Fruit fly (Drosophila melanogaster): ENCODE measurements around the gene ATPsynGL.

The ATPsynGL gene

dm6 chr2L:7746975-7747374, at the start of gene ATPsynGL:
Gene ATPsynGL, plus strand, starts transcription at chr2L:7747275.
- no peak for TF ChIP-seq ci (GFP tag; IDR thresholded peaks at IDR 0.05)
- no peak for TF ChIP-seq ham (GFP tag; IDR thresholded peaks at IDR 0.05)
- no peak for TF ChIP-seq Nf-YB (GFP tag; optimal IDR thresholded peaks at IDR 0.05)
- no peak for TF ChIP-seq CG10462 (GFP tag; optimal IDR thresholded peaks at IDR 0.05)
- no peak for TF ChIP-seq CG3065 (GFP tag; optimal IDR thresholded peaks at IDR 0.05)
- TF ChIP-seq CG11560 (tag; IDR thresholded peaks at IDR 0.05): no peak
- TF ChIP-seq Oaz (GFP tag; IDR thresholded peaks at IDR 0.05): no peak

dm6 chr2L:7701417-7701816, 45.7 kb upstream of the ATPsynGL start, which contains the start of gene Tep2:
Gene Tep2, minus strand, starts transcription at chr2L:7701601.
- TF ChIP-seq CG1647 (GFP tag; optimal IDR thresholded peaks at IDR 0.05) (no peak), CG5245 (GFP tag; optimal IDR thresholded peaks at IDR 0.05) (no peak), sd (tag; optimal IDR thresholded peaks at IDR 0.05) (peak; percentile 87), oc (tag; optimal IDR thresholded peaks at IDR 0.05) (no peak), bigmax (GFP tag; optimal IDR thresholded peaks at IDR 0.05) (no peak), grau (tag; optimal IDR thresholded peaks at IDR 0.05) (no peak), Trl (optimal IDR thresholded peaks at IDR 0.05) (peak; percentile 58 to 69), Trl (GFP tag; optimal IDR thresholded peaks at IDR 0.05) (no peak), Hmx (GFP tag; optimal IDR thresholded peaks at IDR 0.05) (no peak), B-H2 (GFP tag; optimal IDR thresholded peaks at IDR 0.05) (no peak), CG34224 (GFP tag; IDR thresholded peaks at IDR 0.05; ENCODE audit: partially characterized antibody) (0 out of 3 replicates have a peak, but pooled peaks have one; percentile 11), D19B (GFP tag; optimal IDR thresholded peaks at IDR 0.05) (no peak), btn (GFP tag; optimal IDR thresholded peaks at IDR 0.05) (no peak), lab (GFP tag; optimal IDR thresholded peaks at IDR 0.05) (no peak), Jarid2 (GFP tag; optimal IDR thresholded peaks at IDR 0.05) (peak; percentile 83), CG18619 (GFP tag; optimal IDR thresholded peaks at IDR 0.05) (no peak), grn (GFP tag; optimal IDR thresholded peaks at IDR 0.05) (peak; percentile 47), CG8359 (GFP tag; optimal IDR thresholded peaks at IDR 0.05; ENCODE audit: borderline replicate concordance) (peak; percentile 23), CkIIα-i1 (GFP tag; IDR thresholded peaks at IDR 0.05) (no peak), CG12769 (tag; optimal IDR thresholded peaks at IDR 0.05) (peak; percentile 42), ci (GFP tag; IDR thresholded peaks at IDR 0.05) (peak; percentile 56; the same call in 2 of the 3 replicates), nerfin-1 (tag; optimal IDR thresholded peaks at IDR 0.05) (no peak), rib (GFP tag; IDR thresholded peaks at IDR 0.05) (0 out of 2 replicates have a peak, but pooled peaks have one; percentile 25), CG7271 (tag; optimal IDR thresholded peaks at IDR 0.05) (no peak), Optix (GFP tag; IDR thresholded peaks at IDR 0.05) (no peak), gcm2 (GFP tag; optimal IDR thresholded peaks at IDR 0.05) (no peak), Stat92E (GFP tag; optimal IDR thresholded peaks at IDR 0.05) (peak in 1 of 3 experiments; percentile 34), kah (GFP tag; optimal IDR thresholded peaks at IDR 0.05) (no peak), bbx (GFP tag; IDR thresholded peaks at IDR 0.05; ENCODE audit: partially characterized antibody) (peak; percentile 38; the same call in 1 of the 2 replicates), CG2199 (GFP tag; IDR thresholded peaks at IDR 0.05) (no peak)

- peak; percentile 35 for TF ChIP-seq Hmr (GFP tag; optimal IDR thresholded peaks at IDR 0.05)
- no peak for TF ChIP-seq esg (GFP tag; conservative IDR thresholded peaks at IDR 0.05)
- TF ChIP-seq CG4707 (GFP tag; optimal IDR thresholded peaks at IDR 0.05): no peak
- TF ChIP-seq pita (GFP tag; optimal IDR thresholded peaks at IDR 0.05): peak; percentile 32
- peak; percentile 35; the same call in 1 of the 3 replicates for TF ChIP-seq ci (GFP tag; IDR thresholded peaks at IDR 0.05)
- TF ChIP-seq sug (tag; optimal IDR thresholded peaks at IDR 0.05): peak; percentile 6
- peak; percentile 10 for TF ChIP-seq HmgZ (tag; optimal IDR thresholded peaks at IDR 0.05)
- TF ChIP-seq Antp (GFP tag; optimal IDR thresholded peaks at IDR 0.05): peak; percentile 20
- no peak for TF ChIP-seq pb (GFP tag; optimal IDR thresholded peaks at IDR 0.05)
- peak; percentile 32 for TF ChIP-seq CHES-1-like (GFP tag; optimal IDR thresholded peaks at IDR 0.05)
- TF ChIP-seq CG2129 (GFP tag; IDR thresholded peaks at IDR 0.05; ENCODE audit: partially characterized antibody): no peak
- TF ChIP-seq CG1233 (GFP tag; optimal IDR thresholded peaks at IDR 0.05): no peak
- TF ChIP-seq tna (GFP tag; IDR thresholded peaks at IDR 0.05; ENCODE audit: partially characterized antibody): no peak
Observed at dm6 chr2L:7702383-7703188, 44.5 kb upstream of the ATPsynGL start, which contains the start of gene Tep3. Gene Tep3, plus strand, starts transcription at chr2L:7702805.

Data from whole organism, embryonic.